Worm (Caenorhabditis elegans) whole organism, L2 larva: ENCODE measurements around the gene tdo-2.
A peak's percentile ranks its signal among the peaks of the same experiment; 100 is the strongest.

Experiments used
- ceh-82 ChIP-seq: fragments of 150-350 bp; optimal IDR thresholded peaks from 2 replicates; lab custom pipeline; 2014; ENCODE audit warnings: missing biosample characterization, missing genetic modification characterization
- crh-2 ChIP-seq: sonication (generic microtip); optimal IDR thresholded peaks from 2 replicates; lab custom pipeline; 2017; ENCODE audit warnings: missing biosample characterization, missing genetic modification characterization
- mdl-1 ChIP-seq, 2 experiments: fragments of 150-350 bp in 1 of 2; sonication (generic microtip) in 1 of 2; optimal IDR thresholded peaks; 2 replicates each; lab custom pipeline; 2017; ENCODE audit warnings: missing biosample characterization in 2 of 2, missing genetic modification characterization in 2 of 2
- nhr-11 ChIP-seq: fragments of 150-350 bp; optimal IDR thresholded peaks from 2 replicates; lab custom pipeline; 2014; ENCODE audit warnings: missing biosample characterization, missing genetic modification characterization
- nhr-12 ChIP-seq: fragments of 150-350 bp; optimal IDR thresholded peaks from 2 replicates; lab custom pipeline; 2014; ENCODE audit warnings: missing biosample characterization, missing genetic modification characterization

DNA sequence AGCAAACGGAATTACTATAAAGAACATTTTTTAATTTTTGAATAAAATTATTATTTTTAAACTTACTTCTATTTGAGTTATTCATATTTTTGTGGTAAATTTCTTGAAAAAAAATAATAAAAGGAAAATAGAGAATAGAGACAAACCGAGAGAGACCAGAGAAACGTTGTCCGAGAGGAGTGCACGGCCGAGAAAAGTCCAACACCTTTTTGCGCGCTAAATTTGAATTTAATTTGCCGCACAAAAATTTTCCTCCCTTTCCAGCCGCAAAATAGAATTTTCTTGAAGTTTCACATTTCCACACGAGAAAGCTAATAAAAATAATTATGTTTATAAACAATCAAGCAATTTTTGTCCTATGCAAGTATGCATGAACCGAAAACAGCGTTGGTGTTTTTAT is 48.0 kb downstream of the tdo-2 start, which contains the start of the genes F01F1.11 and F01F1.3:
- TF ChIP-seq ceh-82 (tag; lab: Kevin White, UChicago): no peak
- TF ChIP-seq nhr-12 (tag; lab: Kevin White, UChicago): no peak
- no peak for TF ChIP-seq mdl-1 (tag; optimal IDR thresholded peaks at IDR 0.05; lab: Kevin White, UChicago)
- no peak for TF ChIP-seq nhr-11 (tag; lab: Kevin White, UChicago)
- peak; percentile 82 for TF ChIP-seq crh-2 (tag; lab: Kevin White, UChicago)
